Worm (Caenorhabditis elegans) whole organism, L2 larva: ENCODE measurements around the gene F13E9.11.

Source experiments
- alr-1 ChIP-seq: fragments of 150-350 bp; optimal IDR thresholded peaks from 2 replicates; lab custom pipeline; 2014; ENCODE audit warnings: missing biosample characterization, missing genetic modification characterization
- ama-1 ChIP-seq: fragments of 150-350 bp; optimal IDR thresholded peaks from 2 replicates; lab custom pipeline; 2018; ENCODE audit warnings: inconsistent platforms
- elt-3 ChIP-seq: sonication (generic microtip); optimal IDR thresholded peaks from 2 replicates; lab custom pipeline; 2017; ENCODE audit warnings: missing biosample characterization, missing genetic modification characterization
- lsy-2 ChIP-seq, 2 experiments: fragments of 150-350 bp in 1 of 2; sonication (generic microtip) in 1 of 2; optimal IDR thresholded peaks; 2 replicates each; lab custom pipeline; 2014 to 2017; ENCODE audit warnings: missing biosample characterization in 2 of 2, missing genetic modification characterization in 2 of 2
- mbf-1 ChIP-seq: sonication (generic microtip); optimal IDR thresholded peaks from 2 replicates; lab custom pipeline; 2017; ENCODE audit warnings: missing biosample characterization, missing genetic modification characterization
- nhr-11 ChIP-seq: fragments of 150-350 bp; optimal IDR thresholded peaks from 2 replicates; lab custom pipeline; 2014; ENCODE audit warnings: missing biosample characterization, missing genetic modification characterization
- nhr-12 ChIP-seq: fragments of 150-350 bp; optimal IDR thresholded peaks from 2 replicates; lab custom pipeline; 2014; ENCODE audit warnings: missing biosample characterization, missing genetic modification characterization
- unc-39 ChIP-seq: fragments of 150-350 bp; optimal IDR thresholded peaks from 2 replicates; lab custom pipeline; 2014; ENCODE audit warnings: missing biosample characterization, missing genetic modification characterization
- unc-62 ChIP-seq: fragments of 150-350 bp; optimal IDR thresholded peaks from 2 replicates; lab custom pipeline; 2014; ENCODE audit warnings: missing biosample characterization, missing genetic modification reagents, missing genetic modification characterization

ce11 chrIV:10904282-10904681, 35.3 kb upstream of the F13E9.11 start, which contains the start of gene ZK596.3:
- TF ChIP-seq lsy-2 (tag; optimal IDR thresholded peaks at IDR 0.05; lab: Kevin White, UChicago) (no peak), nhr-12 (tag; lab: Kevin White, UChicago) (no peak), alr-1 (no peak), ama-1 (lab: Kevin White, UChicago) (no peak), unc-62 (GFP tag; lab: Kevin White, UChicago) (no peak), elt-3 (no peak), mbf-1 (tag; lab: Kevin White, UChicago) (no peak), unc-39 (no peak), nhr-11 (tag; lab: Kevin White, UChicago) (no peak)
